Worm (Caenorhabditis elegans) whole organism, midembryonic: ENCODE results near the gene C01G12.7.

ENCODE experiments used
- T22C8.4 ChIP-seq: fragments of 200-800 bp; sonication (Bioruptor generic); IDR thresholded peaks from 2 replicates; pipeline ENCODE4 v1.3.6; 2022; ENCODE audit warnings: missing genetic modification characterization, missing compliant biosample characterization
- cog-1 ChIP-seq: sonication (generic microtip); optimal IDR thresholded peaks from 2 replicates; lab custom pipeline; 2016; ENCODE audit warnings: missing genetic modification characterization, missing compliant biosample characterization
- flt-1 ChIP-seq: fragments of 200-800 bp; sonication (Bioruptor generic); IDR thresholded peaks from 2 replicates; pipeline ENCODE4 v1.3.6; 2022; ENCODE audit warnings: missing genetic modification characterization, missing compliant biosample characterization
- klf-2 ChIP-seq: fragments of 200-800 bp; sonication (Bioruptor generic); conservative IDR thresholded peaks from 2 replicates; pipeline ENCODE4 v1.3.6; 2022; ENCODE audit warnings: missing genetic modification reagents, missing genetic modification characterization, missing compliant biosample characterization
- med-1 ChIP-seq: sonication (generic microtip); optimal IDR thresholded peaks from 2 replicates; lab custom pipeline; 2017; ENCODE audit warnings: missing genetic modification characterization, mild to moderate bottlenecking, missing compliant biosample characterization, antibody characterized with exemption, missing genetic modification reagents; ENCODE audit not compliant: insufficient read depth
- ref-1 ChIP-seq: fragments of 200-800 bp; sonication (Bioruptor generic); conservative IDR thresholded peaks from 2 replicates; pipeline ENCODE4 v1.3.6; 2022; ENCODE audit warnings: missing genetic modification reagents, missing genetic modification characterization, missing compliant biosample characterization
- tab-1 ChIP-seq: fragments of 200-800 bp; sonication (Bioruptor generic); IDR thresholded peaks from 2 replicates; pipeline ENCODE4 v1.3.6; 2022; ENCODE audit warnings: missing genetic modification characterization, missing compliant biosample characterization
- ztf-23 ChIP-seq: fragments of 200-800 bp; sonication (Bioruptor generic); IDR thresholded peaks from 2 replicates; pipeline ENCODE4 v1.3.6; 2022; ENCODE audit warnings: missing genetic modification reagents, missing genetic modification characterization, missing compliant biosample characterization
- ztf-29 ChIP-seq: fragments of 200-800 bp; sonication (Bioruptor generic); IDR thresholded peaks from 2 replicates; pipeline ENCODE4 v1.3.6; 2022; ENCODE audit warnings: missing genetic modification reagents, missing genetic modification characterization, missing compliant biosample characterization

- no peak for TF ChIP-seq tab-1
- TF ChIP-seq ztf-29 (GFP tag; lab: Robert Waterston, UW), result no peak
- TF ChIP-seq med-1 (GFP tag; lab: Kevin White, UChicago), result no peak
- no peak for TF ChIP-seq ref-1 (GFP tag; lab: Robert Waterston, UW)
- no peak for TF ChIP-seq flt-1 (GFP tag; lab: Robert Waterston, UW)
- TF ChIP-seq T22C8.4 (GFP tag; lab: Robert Waterston, UW), result no peak
- no peak for TF ChIP-seq klf-2 (GFP tag; lab: Robert Waterston, UW)
- TF ChIP-seq ztf-23, result no peak
- TF ChIP-seq cog-1 (tag; lab: Kevin White, UChicago), result no peak
Observed at ce11 chrII:14597788-14598187, 6.1 kb upstream of the C01G12.7 start.
